Fruit fly (Drosophila melanogaster) whole organism, embryonic: ENCODE data around the gene Arpc4.
A peak's percentile ranks its signal among the peaks of the same experiment; 100 is the strongest.

Experiments used
- Ada2b ChIP-seq: fragments of 200-800 bp; sonication (Bioruptor generic); IDR thresholded peaks from 2 replicates; pipeline ENCODE4 v1.3.6; 2022; ENCODE audit warnings: missing biosample characterization, missing genetic modification characterization
- Bteb2 ChIP-seq: fragments of 200-800 bp; sonication (Bioruptor generic); optimal IDR thresholded peaks from 2 replicates; lab custom pipeline; 2016; ENCODE audit warnings: missing biosample characterization, missing genetic modification characterization
- CG10267 ChIP-seq: fragments of 200-800 bp; sonication (Bioruptor generic); optimal IDR thresholded peaks from 2 replicates; lab custom pipeline; 2018; ENCODE audit warnings: missing biosample characterization, mild to moderate bottlenecking, missing genetic modification characterization, moderate library complexity
- CG10979 ChIP-seq: fragments of 200-800 bp; sonication (Bioruptor generic); optimal IDR thresholded peaks from 2 replicates; lab custom pipeline; 2018; ENCODE audit warnings: missing biosample characterization, mild to moderate bottlenecking, missing genetic modification characterization, moderate library complexity
- CG11696 ChIP-seq: fragments of 200-800 bp; sonication (Bioruptor generic); IDR thresholded peaks from 2 replicates; pipeline ENCODE4 v1.3.6; 2022; ENCODE audit warnings: missing biosample characterization, missing genetic modification characterization
- CG11723 ChIP-seq: fragments of 200-800 bp; sonication (Bioruptor generic); optimal IDR thresholded peaks from 2 replicates; lab custom pipeline; 2017; ENCODE audit warnings: missing biosample characterization, mild to moderate bottlenecking, missing genetic modification characterization
- CG14860 ChIP-seq: fragments of 200-800 bp; sonication (Bioruptor generic); IDR thresholded peaks from 3 replicates; pipeline ENCODE4 v1.3.6; 2022; ENCODE audit warnings: missing biosample characterization, missing genetic modification characterization; ENCODE audit not compliant: partially characterized antibody
- CG15011 ChIP-seq: fragments of 200-800 bp; sonication (Bioruptor generic); optimal IDR thresholded peaks from 3 replicates; lab custom pipeline; 2018; ENCODE audit warnings: missing biosample characterization, mild to moderate bottlenecking, missing genetic modification characterization
- CG16863 ChIP-seq: fragments of 200-800 bp; sonication (Bioruptor generic); optimal IDR thresholded peaks from 3 replicates; lab custom pipeline; 2016; ENCODE audit warnings: missing biosample characterization, missing genetic modification characterization
- CG18011 ChIP-seq: fragments of 200-800 bp; sonication (Bioruptor generic); optimal IDR thresholded peaks from 2 replicates; lab custom pipeline; 2017; ENCODE audit warnings: missing biosample characterization, missing genetic modification characterization, mild to moderate bottlenecking, moderate library complexity, missing genotype
- CG18764 ChIP-seq: fragments of 200-800 bp; sonication (Bioruptor generic); optimal IDR thresholded peaks from 3 replicates; lab custom pipeline; 2016; ENCODE audit warnings: missing biosample characterization, missing genetic modification characterization
- CG2116 ChIP-seq: fragments of 200-800 bp; sonication (Bioruptor generic); optimal IDR thresholded peaks from 3 replicates; lab custom pipeline; 2018; ENCODE audit warnings: missing biosample characterization, mild to moderate bottlenecking, missing genetic modification characterization
- CG2678 ChIP-seq: fragments of 200-800 bp; sonication (Bioruptor generic); optimal IDR thresholded peaks from 3 replicates; lab custom pipeline; 2019; ENCODE audit warnings: missing biosample characterization, mild to moderate bottlenecking, missing genetic modification characterization, moderate library complexity
- CG30403 ChIP-seq: fragments of 200-800 bp; sonication (Bioruptor generic); optimal IDR thresholded peaks from 3 replicates; lab custom pipeline; 2016; ENCODE audit warnings: missing biosample characterization, missing genetic modification characterization
- CG3281 ChIP-seq: fragments of 200-800 bp; sonication (Bioruptor generic); optimal IDR thresholded peaks from 3 replicates; lab custom pipeline; 2017; ENCODE audit warnings: missing biosample characterization, mild to moderate bottlenecking, missing genetic modification characterization
- CG34422 ChIP-seq: fragments of 200-800 bp; sonication (Bioruptor generic); IDR thresholded peaks from 3 replicates; pipeline ENCODE4 v1.3.6; 2022; ENCODE audit warnings: missing biosample characterization, missing genetic modification characterization
- CG4328 ChIP-seq: fragments of 200-800 bp; sonication (Bioruptor generic); optimal IDR thresholded peaks from 3 replicates; lab custom pipeline; 2017; ENCODE audit warnings: missing biosample characterization, missing genetic modification reagents, missing genetic modification characterization
- CG5180 ChIP-seq: fragments of 200-800 bp; sonication (Bioruptor generic); optimal IDR thresholded peaks from 3 replicates; lab custom pipeline; 2017; ENCODE audit warnings: missing biosample characterization, missing genetic modification characterization, mild to moderate bottlenecking, moderate library complexity, missing genetic modification reagents
- CG5953 ChIP-seq: fragments of 200-800 bp; sonication (Bioruptor generic); IDR thresholded peaks from 2 replicates; pipeline ENCODE4 v1.3.6; 2022; ENCODE audit warnings: missing biosample characterization, missing genetic modification characterization
- CG6854 ChIP-seq: fragments of 200-800 bp; sonication (Bioruptor generic); optimal IDR thresholded peaks from 3 replicates; lab custom pipeline; 2017; ENCODE audit warnings: missing biosample characterization, mild to moderate bottlenecking, missing genetic modification characterization
- CG7745 ChIP-seq: fragments of 200-800 bp; sonication (Bioruptor generic); optimal IDR thresholded peaks from 2 replicates; lab custom pipeline; 2018; ENCODE audit warnings: missing biosample characterization, mild to moderate bottlenecking, missing genetic modification characterization, moderate library complexity
- CG8765 ChIP-seq: fragments of 200-800 bp; sonication (Bioruptor generic); IDR thresholded peaks from 2 replicates; pipeline ENCODE4 v1.3.6; 2022; ENCODE audit warnings: missing biosample characterization, missing genetic modification characterization
- Chrac-16 ChIP-seq: fragments of 200-800 bp; sonication (Bioruptor generic); optimal IDR thresholded peaks from 3 replicates; lab custom pipeline; 2016; ENCODE audit warnings: missing biosample characterization, missing genetic modification characterization
- ERR ChIP-seq: fragments of 200-800 bp; sonication (Bioruptor generic); optimal IDR thresholded peaks from 2 replicates; lab custom pipeline; 2016; ENCODE audit warnings: missing biosample characterization, missing genetic modification characterization
- TFAM ChIP-seq: fragments of 200-800 bp; sonication (Bioruptor generic); optimal IDR thresholded peaks from 2 replicates; lab custom pipeline; 2017; ENCODE audit warnings: missing biosample characterization, missing genetic modification characterization, inconsistent platforms
- Trl ChIP-seq, 3 experiments: fragments of >200 bp in 2 of 3; fragments of 200-800 bp in 1 of 3; sonication (Bioruptor generic) in 1 of 3; optimal IDR thresholded peaks; 2 replicates in 1 of 3; 3 replicates in 2 of 3; lab custom pipeline; 2016 to 2017; ENCODE audit warnings: missing biosample characterization in 1 of 3, missing genetic modification characterization in 1 of 3
- amos ChIP-seq: fragments of 200-800 bp; sonication (Bioruptor generic); IDR thresholded peaks from 2 replicates; pipeline ENCODE4 v1.3.6; 2022; ENCODE audit warnings: missing biosample characterization, missing genetic modification characterization; ENCODE audit not compliant: partially characterized antibody
- btn ChIP-seq: fragments of 200-800 bp; sonication (Bioruptor generic); optimal IDR thresholded peaks from 2 replicates; lab custom pipeline; 2016; ENCODE audit warnings: missing biosample characterization, missing genetic modification characterization
- cas ChIP-seq: fragments of 200-800 bp; sonication (Bioruptor generic); IDR thresholded peaks from 2 replicates; pipeline ENCODE4 v1.3.6; 2022; ENCODE audit warnings: missing biosample characterization, missing genetic modification characterization
- cato ChIP-seq: fragments of 200-800 bp; sonication (Bioruptor generic); optimal IDR thresholded peaks from 2 replicates; lab custom pipeline; 2016; ENCODE audit warnings: missing biosample characterization, missing genetic modification characterization, borderline replicate concordance
- chinmo ChIP-seq: fragments of 200-800 bp; sonication (Bioruptor generic); IDR thresholded peaks from 4 replicates; pipeline ENCODE4 v1.3.6; 2022; ENCODE audit warnings: missing biosample characterization, missing genetic modification characterization; ENCODE audit not compliant: partially characterized antibody
- dan ChIP-seq: fragments of 200-800 bp; sonication (Bioruptor generic); IDR thresholded peaks from 2 replicates; pipeline ENCODE4 v1.3.6; 2022; ENCODE audit warnings: missing biosample characterization, missing genetic modification characterization
- danr ChIP-seq: fragments of 200-800 bp; sonication (Bioruptor generic); IDR thresholded peaks from 2 replicates; pipeline ENCODE4 v1.3.6; 2022; ENCODE audit warnings: missing biosample characterization, missing genetic modification characterization
- en ChIP-seq: fragments of 200-800 bp; sonication (Bioruptor generic); optimal IDR thresholded peaks from 2 replicates; lab custom pipeline; 2016; ENCODE audit warnings: missing biosample characterization, missing genetic modification characterization
- gce ChIP-seq: fragments of 200-800 bp; sonication (Bioruptor generic); IDR thresholded peaks from 3 replicates; pipeline ENCODE4 v1.3.6; 2022; ENCODE audit warnings: missing biosample characterization, missing genetic modification characterization
- kni ChIP-seq: fragments of 200-800 bp; sonication (Bioruptor generic); optimal IDR thresholded peaks from 3 replicates; lab custom pipeline; 2017; ENCODE audit warnings: mild to moderate bottlenecking, missing biosample characterization, missing genetic modification reagents, missing genetic modification characterization
- knrl ChIP-seq: fragments of 200-800 bp; sonication (Bioruptor generic); IDR thresholded peaks from 3 replicates; pipeline ENCODE4 v1.3.6; 2022; ENCODE audit warnings: missing biosample characterization, missing genetic modification characterization; ENCODE audit not compliant: partially characterized antibody
- onecut ChIP-seq: fragments of 200-800 bp; sonication (Bioruptor generic); IDR thresholded peaks from 2 replicates; pipeline ENCODE4 v1.3.6; 2022; ENCODE audit warnings: missing biosample characterization, missing genetic modification characterization
- prd ChIP-seq, 3 experiments: fragments of >200 bp in 2 of 3; fragments of 200-800 bp in 1 of 3; sonication (Bioruptor generic) in 1 of 3; optimal IDR thresholded peaks in 2 of 3; IDR thresholded peaks in 1 of 3; 2 replicates in 2 of 3; 3 replicates in 1 of 3; pipeline versions ENCODE4 v1.3.6 to Lab custom; 2017 to 2022; ENCODE audit warnings: missing biosample characterization in 1 of 3, missing genetic modification characterization in 1 of 3
- pzg ChIP-seq: fragments of 200-800 bp; sonication (Bioruptor generic); optimal IDR thresholded peaks from 3 replicates; lab custom pipeline; 2018; ENCODE audit warnings: missing biosample characterization, mild to moderate bottlenecking, missing genetic modification characterization, moderate library complexity
- run ChIP-seq: fragments of 200-800 bp; sonication (Bioruptor generic); optimal IDR thresholded peaks from 3 replicates; lab custom pipeline; 2018; ENCODE audit warnings: missing biosample characterization, mild to moderate bottlenecking, missing genetic modification characterization
- seq ChIP-seq: fragments of 200-800 bp; sonication (Bioruptor generic); IDR thresholded peaks from 2 replicates; pipeline ENCODE4 v1.3.6; 2022; ENCODE audit warnings: missing biosample characterization, missing genetic modification characterization
- slp2 ChIP-seq: fragments of 200-800 bp; sonication (Bioruptor generic); optimal IDR thresholded peaks from 2 replicates; lab custom pipeline; 2016; ENCODE audit warnings: missing biosample characterization, missing genetic modification characterization
- tgo ChIP-seq: fragments of 200-800 bp; sonication (Bioruptor generic); IDR thresholded peaks from 3 replicates; pipeline ENCODE4 v1.3.6; 2022; ENCODE audit warnings: missing biosample characterization, missing genetic modification characterization
- toy ChIP-seq: fragments of 200-800 bp; sonication (Bioruptor generic); IDR thresholded peaks from 2 replicates; pipeline ENCODE4 v1.3.6; 2022; ENCODE audit warnings: missing biosample characterization, missing genetic modification characterization
- trh ChIP-seq: fragments of 200-800 bp; sonication (Bioruptor generic); optimal IDR thresholded peaks from 2 replicates; lab custom pipeline; 2016; ENCODE audit warnings: missing biosample characterization, missing genetic modification characterization

The Arpc4 gene

DNA sequence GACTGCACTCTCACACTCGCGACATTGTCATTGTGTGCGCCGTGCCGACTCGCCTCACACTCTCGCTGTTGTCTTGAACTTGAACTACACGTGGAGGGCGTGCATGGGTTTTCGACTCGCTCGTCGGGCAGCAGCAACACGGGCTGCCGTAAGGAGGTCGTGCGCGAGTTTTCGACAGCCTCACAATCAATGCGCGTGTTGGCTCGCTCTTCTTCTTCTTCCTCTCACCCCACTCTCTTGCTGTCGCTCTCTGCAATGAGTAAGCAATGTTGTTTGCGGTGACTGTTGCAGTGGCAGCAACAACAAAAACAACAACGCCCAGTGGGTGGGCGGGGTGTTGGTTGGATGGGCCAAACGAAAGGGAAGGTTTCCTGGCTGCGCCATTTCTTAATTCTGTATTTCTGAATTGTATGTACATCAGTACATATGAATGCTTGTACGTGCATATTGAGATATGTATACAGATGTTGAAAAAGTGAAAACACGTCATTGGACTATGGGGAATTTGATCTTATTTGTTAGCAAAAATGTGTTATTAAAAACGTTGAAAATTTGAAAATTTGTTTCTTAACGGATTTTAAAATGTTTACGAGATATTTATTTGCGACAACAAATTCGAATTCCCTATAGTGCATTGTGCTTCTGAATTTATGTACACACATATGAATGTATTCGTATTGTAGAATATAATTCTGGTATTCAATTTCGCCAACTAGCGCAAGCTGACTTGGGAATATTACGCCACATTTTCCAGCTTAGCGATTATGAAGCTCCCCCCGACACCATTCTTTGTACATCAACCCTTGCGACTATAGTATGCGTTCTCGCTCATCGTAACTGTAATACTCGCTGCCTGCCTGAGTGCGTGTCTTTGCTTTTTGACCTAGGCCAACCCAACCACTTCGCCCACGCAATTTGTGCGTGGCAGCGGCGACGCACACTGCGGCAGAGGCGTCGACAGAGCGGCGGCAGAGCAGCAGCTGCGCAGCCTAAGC is 36.3 kb upstream of the Arpc4 start (continued):
- TF ChIP-seq Trl (optimal IDR thresholded peaks at IDR 0.05; lab: Kevin White, UChicago): peak; percentile 75 to 81
- peak; percentile 42 for TF ChIP-seq Trl (GFP tag; optimal IDR thresholded peaks at IDR 0.05; lab: Kevin White, UChicago)
- no peak for TF ChIP-seq danr (GFP tag; lab: Robert Waterston, UW)
- TF ChIP-seq slp2 (GFP tag; lab: Kevin White, UChicago): no peak
- TF ChIP-seq gce (GFP tag; lab: Robert Waterston, UW): peak; percentile 77; the same call in 2 of the 3 replicates
- peak; percentile 52 for TF ChIP-seq CG7745 (tag; lab: Kevin White, UChicago)
- peak; percentile 53 for TF ChIP-seq CG4328 (GFP tag; lab: Kevin White, UChicago)
- TF ChIP-seq CG14860: peak; percentile 37; the same call in 1 of the 3 replicates
- TF ChIP-seq kni: peak; percentile 97
- TF ChIP-seq CG5180 (GFP tag; lab: Kevin White, UChicago): peak; percentile 65
- TF ChIP-seq prd (optimal IDR thresholded peaks at IDR 0.05; lab: Kevin White, UChicago): no peak
- TF ChIP-seq prd (GFP tag; IDR thresholded peaks at IDR 0.05; lab: Robert Waterston, UW): no peak
- no peak for TF ChIP-seq CG11723 (GFP tag; lab: Kevin White, UChicago)
- 0 out of 2 replicates have a peak, but pooled peaks have one; percentile 26 for TF ChIP-seq Ada2b
- TF ChIP-seq run: peak; percentile 71
- TF ChIP-seq CG34422: peak; percentile 80; the same call in 2 of the 3 replicates
- TF ChIP-seq Chrac-16 (GFP tag; lab: Kevin White, UChicago): no peak
- TF ChIP-seq toy (GFP tag; lab: Robert Waterston, UW): no peak
- TF ChIP-seq CG30403 (GFP tag; lab: Kevin White, UChicago): peak; percentile 6
- no peak for TF ChIP-seq CG18764 (GFP tag; lab: Kevin White, UChicago)
- TF ChIP-seq CG6854 (GFP tag; lab: Kevin White, UChicago): no peak
- TF ChIP-seq cato (GFP tag; lab: Kevin White, UChicago): no peak
- peak; percentile 90 for TF ChIP-seq onecut
- TF ChIP-seq en (GFP tag; lab: Kevin White, UChicago): no peak
- TF ChIP-seq btn (GFP tag; lab: Kevin White, UChicago): no peak
- 0 out of 2 replicates have a peak, but pooled peaks have one; percentile 20 for TF ChIP-seq CG5953
- TF ChIP-seq CG15011 (GFP tag; lab: Kevin White, UChicago): no peak
- TF ChIP-seq knrl (GFP tag; lab: Robert Waterston, UW): peak; percentile 50; the same call in 2 of the 3 replicates
- TF ChIP-seq CG11696 (GFP tag; lab: Robert Waterston, UW): peak; percentile 40; the same call in 1 of the 2 replicates
- peak; percentile 42; the same call in 1 of the 2 replicates for TF ChIP-seq amos (GFP tag; lab: Robert Waterston, UW)
- TF ChIP-seq seq (GFP tag; lab: Robert Waterston, UW): peak; percentile 62; the same call in 1 of the 2 replicates
- TF ChIP-seq dan (GFP tag; lab: Robert Waterston, UW): no peak
- no peak for TF ChIP-seq CG2116 (GFP tag; lab: Kevin White, UChicago)
- no peak for TF ChIP-seq CG16863 (GFP tag; lab: Kevin White, UChicago)
- TF ChIP-seq pzg: no peak
- TF ChIP-seq chinmo (GFP tag; lab: Robert Waterston, UW): peak; percentile 100
- TF ChIP-seq cas (GFP tag; lab: Robert Waterston, UW): no peak
- peak; percentile 53 for TF ChIP-seq CG3281
- peak; percentile 19 for TF ChIP-seq Bteb2 (GFP tag; lab: Kevin White, UChicago)
- TF ChIP-seq trh (GFP tag; lab: Kevin White, UChicago): no peak
- TF ChIP-seq TFAM: no peak
- no peak for TF ChIP-seq CG10979
- no peak for TF ChIP-seq tgo (GFP tag; lab: Robert Waterston, UW)
- peak; percentile 82 for TF ChIP-seq ERR
- no peak for TF ChIP-seq CG10267 (tag; lab: Kevin White, UChicago)
- TF ChIP-seq CG8765 (GFP tag; lab: Robert Waterston, UW): peak; percentile 80
- TF ChIP-seq CG18011: no peak
- peak; percentile 30 for TF ChIP-seq CG2678
